Worm (Caenorhabditis elegans) whole organism, young adult: Measurements from ENCODE around the gene K11H3.3.

Source experiments
- F37B4.10 ChIP-seq: fragments of 200-800 bp; sonication (Bioruptor generic); IDR thresholded peaks from 2 replicates; pipeline ENCODE4 v1.3.6; 2022; ENCODE audit warnings: missing genetic modification characterization, missing compliant biosample characterization
- chd-7 ChIP-seq: sonication (generic microtip); optimal IDR thresholded peaks from 2 replicates; lab custom pipeline; 2016; ENCODE audit warnings: mild to moderate bottlenecking, missing genetic modification characterization, moderate library complexity, missing compliant biosample characterization
- egl-44 ChIP-seq: fragments of 200-800 bp; sonication (Bioruptor generic); IDR thresholded peaks from 2 replicates; pipeline ENCODE4 v1.3.6; 2022; ENCODE audit warnings: missing genetic modification reagents, missing genetic modification characterization, missing compliant biosample characterization
- him-1 ChIP-seq: sonication (generic microtip); optimal IDR thresholded peaks from 2 replicates; lab custom pipeline; 2016; ENCODE audit warnings: missing genotype, missing genetic modification reagents, missing genetic modification characterization, missing compliant biosample characterization
- mxl-1 ChIP-seq: sonication (generic microtip); optimal IDR thresholded peaks from 2 replicates; lab custom pipeline; 2016; ENCODE audit warnings: missing genetic modification characterization, missing compliant biosample characterization
- nfya-1 ChIP-seq: sonication (generic microtip); optimal IDR thresholded peaks from 2 replicates; lab custom pipeline; 2017; ENCODE audit warnings: antibody characterized with exemption, missing compliant biosample characterization, missing genetic modification characterization, borderline replicate concordance; ENCODE audit not compliant: insufficient read depth
- nhr-27 ChIP-seq: fragments of 200-800 bp; sonication (Bioruptor generic); optimal IDR thresholded peaks from 2 replicates; lab custom pipeline; 2018; ENCODE audit warnings: mild to moderate bottlenecking, missing genetic modification characterization, moderate library complexity, missing compliant biosample characterization
- nhr-80 ChIP-seq: sonication (generic microtip); optimal IDR thresholded peaks from 2 replicates; lab custom pipeline; 2016; ENCODE audit warnings: missing genetic modification characterization, missing compliant biosample characterization
- pha-4 ChIP-seq: fragments of 150-350 bp; sonication (generic microtip); optimal IDR thresholded peaks from 2 replicates; lab custom pipeline; 2014; ENCODE audit warnings: missing biosample characterization, missing genetic modification reagents, missing genetic modification characterization
- sea-2 ChIP-seq: fragments of 200-800 bp; sonication (Bioruptor generic); IDR thresholded peaks from 2 replicates; pipeline ENCODE4 v1.3.6; 2022; ENCODE audit warnings: missing genetic modification characterization, missing compliant biosample characterization
- snpc-1.3 ChIP-seq: sonication (generic microtip); optimal IDR thresholded peaks from 2 replicates; lab custom pipeline; 2017; ENCODE audit warnings: missing genetic modification characterization, mild to moderate bottlenecking, missing compliant biosample characterization, antibody characterized with exemption, moderate library complexity, missing genotype, missing genetic modification reagents; ENCODE audit not compliant: insufficient read depth
- snpc-3.4 ChIP-seq: sonication (generic microtip); optimal IDR thresholded peaks from 2 replicates; lab custom pipeline; 2017; ENCODE audit warnings: missing genetic modification characterization, mild to moderate bottlenecking, missing compliant biosample characterization, antibody characterized with exemption, moderate library complexity, missing genotype, missing genetic modification reagents
- tlf-1 ChIP-seq: fragments of 200-800 bp; sonication (Bioruptor generic); optimal IDR thresholded peaks from 2 replicates; lab custom pipeline; 2018; ENCODE audit warnings: mild to moderate bottlenecking, missing genetic modification characterization, missing compliant biosample characterization

- TF ChIP-seq sea-2 (no peak), snpc-1.3 (tag; lab: Kevin White, UChicago) (peak; percentile 35), nhr-80 (tag; lab: Kevin White, UChicago) (no peak), egl-44 (GFP tag; lab: Robert Waterston, UW) (no peak), mxl-1 (no peak), tlf-1 (GFP tag; lab: Kevin White, UChicago) (no peak), F37B4.10 (no peak), nfya-1 (no peak), pha-4 (no peak), nhr-27 (tag; lab: Kevin White, UChicago) (no peak), chd-7 (tag; lab: Kevin White, UChicago) (no peak), him-1 (tag; lab: Kevin White, UChicago) (no peak), snpc-3.4 (tag; lab: Kevin White, UChicago) (no peak)
Measured at ce11 chrIII:9848083-9848482, 3.6 kb upstream of the K11H3.3 start, which contains the start of gene mrpl-36.
